Fruit fly (Drosophila melanogaster): Measurements from ENCODE around the gene poe.
A peak's percentile ranks its signal among the peaks of the same experiment; 100 is the strongest.

The poe gene

DNA sequence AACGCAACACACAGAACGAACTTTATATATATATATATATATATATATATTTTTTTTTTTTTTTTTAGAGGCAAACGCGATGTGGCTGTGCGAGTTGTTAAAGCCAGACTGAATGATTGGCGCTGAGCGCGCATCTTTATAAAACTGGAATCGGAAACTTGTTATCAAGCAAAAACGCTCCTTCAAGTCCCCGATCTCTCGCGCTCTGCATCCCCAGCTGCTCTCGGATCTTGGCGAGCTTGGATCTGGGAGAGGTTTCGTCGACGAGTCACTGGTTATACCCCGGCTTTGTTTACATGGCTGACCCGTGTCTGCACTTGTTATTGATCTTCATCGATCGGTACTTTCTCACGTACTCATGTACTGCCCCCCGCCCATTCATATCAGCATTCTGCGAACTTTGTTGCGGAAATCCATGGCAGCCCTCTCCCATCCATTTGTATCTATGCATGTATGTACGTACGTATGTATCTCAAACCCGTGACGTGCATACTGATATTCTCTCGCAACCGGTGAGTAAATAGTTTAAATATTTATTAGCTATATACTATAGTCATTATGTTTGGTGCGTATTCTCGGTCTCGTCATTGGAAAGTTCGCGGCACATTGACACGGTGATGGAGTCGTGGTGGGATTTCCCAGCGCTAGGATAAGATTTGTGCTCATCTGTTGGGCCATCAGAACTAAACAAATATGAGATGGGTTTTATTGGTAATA, 64.1 kb downstream of the poe start, which contains the start of gene Spn28Dc:
Gene Spn28Dc (minus strand): TSS at position 51 of the 717 bp plus-strand sequence.
- peak; percentile 19; the same call in 1 of the 3 replicates for TF ChIP-seq CG6163 (GFP tag; IDR thresholded peaks at IDR 0.05)
- no peak for TF ChIP-seq CG31627 (GFP tag; optimal IDR thresholded peaks at IDR 0.05)
- TF ChIP-seq CG10669 (GFP tag; optimal IDR thresholded peaks at IDR 0.05), result no peak
- TF ChIP-seq Ets21C (GFP tag; optimal IDR thresholded peaks at IDR 0.05), result no peak
- TF ChIP-seq CG32006 (GFP tag; optimal IDR thresholded peaks at IDR 0.05), result no peak
- no peak for TF ChIP-seq topi (GFP tag; optimal IDR thresholded peaks at IDR 0.05)
- TF ChIP-seq CG3032 (tag; optimal IDR thresholded peaks at IDR 0.05), result no peak
- TF ChIP-seq lz (GFP tag; optimal IDR thresholded peaks at IDR 0.05), result no peak
- no peak for TF ChIP-seq Sox15 (GFP tag; optimal IDR thresholded peaks at IDR 0.05)
- TF ChIP-seq esn (GFP tag; optimal IDR thresholded peaks at IDR 0.05), result no peak
- TF ChIP-seq spab (GFP tag; optimal IDR thresholded peaks at IDR 0.05), result no peak
- peak; percentile 60 for TF ChIP-seq CG16779 (tag; optimal IDR thresholded peaks at IDR 0.05)
- TF ChIP-seq CG6854 (GFP tag; optimal IDR thresholded peaks at IDR 0.05), result peak; percentile 90
- no peak for TF ChIP-seq Sox14 (GFP tag; optimal IDR thresholded peaks at IDR 0.05)
- TF ChIP-seq CG9139 (GFP tag; optimal IDR thresholded peaks at IDR 0.05), result peak; percentile 64
- no peak for TF ChIP-seq fd85E (GFP tag; optimal IDR thresholded peaks at IDR 0.05)
- no peak for TF ChIP-seq Gug (GFP tag; IDR thresholded peaks at IDR 0.05)
- peak; percentile 50 to 60 for TF ChIP-seq ss (GFP tag; optimal IDR thresholded peaks at IDR 0.05)
- no peak for TF ChIP-seq Ets96B (tag; optimal IDR thresholded peaks at IDR 0.05)
- peak; percentile 47 for TF ChIP-seq CG1621 (tag; optimal IDR thresholded peaks at IDR 0.05)
- peak; percentile 4 for TF ChIP-seq CG11762 (GFP tag; optimal IDR thresholded peaks at IDR 0.05; ENCODE audit: insufficient read depth)
- no peak for TF ChIP-seq pdm3 (GFP tag; optimal IDR thresholded peaks at IDR 0.05)
- no peak for TF ChIP-seq CG11294 (GFP tag; IDR thresholded peaks at IDR 0.05)
- TF ChIP-seq CG3919 (GFP tag; optimal IDR thresholded peaks at IDR 0.05), result peak; percentile 20
- TF ChIP-seq Hr38 (GFP tag; optimal IDR thresholded peaks at IDR 0.05), result no peak
- TF ChIP-seq eg (GFP tag; IDR thresholded peaks at IDR 0.05), result no peak
- no peak for TF ChIP-seq dac (GFP tag; optimal IDR thresholded peaks at IDR 0.05)
- no peak for TF ChIP-seq net (GFP tag; optimal IDR thresholded peaks at IDR 0.05)
- TF ChIP-seq Hr4 (GFP tag; optimal IDR thresholded peaks at IDR 0.05), result no peak
- no peak for TF ChIP-seq salr (GFP tag; optimal IDR thresholded peaks at IDR 0.05)
- no peak for TF ChIP-seq OdsH (GFP tag; optimal IDR thresholded peaks at IDR 0.05)
- TF ChIP-seq Eip93F (GFP tag; optimal IDR thresholded peaks at IDR 0.05), result peak; percentile 10
- no peak for TF ChIP-seq CG8119 (GFP tag; IDR thresholded peaks at IDR 0.05)
- no peak for TF ChIP-seq CG6276 (GFP tag; optimal IDR thresholded peaks at IDR 0.05)
- TF ChIP-seq CG34406 (GFP tag; optimal IDR thresholded peaks at IDR 0.05), result no peak
- TF ChIP-seq achi (GFP tag; optimal IDR thresholded peaks at IDR 0.05), result no peak
- no peak for TF ChIP-seq CG4318 (GFP tag; optimal IDR thresholded peaks at IDR 0.05)
- TF ChIP-seq CG15336 (GFP tag; IDR thresholded peaks at IDR 0.05), result no peak
- peak; percentile 8 for TF ChIP-seq vri (GFP tag; optimal IDR thresholded peaks at IDR 0.05)
- no peak for TF ChIP-seq CG11902 (GFP tag; optimal IDR thresholded peaks at IDR 0.05)
- TF ChIP-seq Smox (GFP tag; optimal IDR thresholded peaks at IDR 0.05), result no peak
- TF ChIP-seq Lpt (GFP tag; optimal IDR thresholded peaks at IDR 0.05), result no peak
- TF ChIP-seq CG8632 (GFP tag; optimal IDR thresholded peaks at IDR 0.05), result no peak
- TF ChIP-seq CG10631 (GFP tag; optimal IDR thresholded peaks at IDR 0.05), result no peak
- TF ChIP-seq Eip78C (GFP tag), result peak; percentile 80
- no peak for TF ChIP-seq Hr39 (GFP tag; optimal IDR thresholded peaks at IDR 0.05)
- no peak for TF ChIP-seq CG8319 (GFP tag; optimal IDR thresholded peaks at IDR 0.05)
- TF ChIP-seq Blimp-1 (GFP tag; optimal IDR thresholded peaks at IDR 0.05), result no peak
- no peak for TF ChIP-seq acj6 (GFP tag; optimal IDR thresholded peaks at IDR 0.05)
- no peak for TF ChIP-seq fd59A (GFP tag; optimal IDR thresholded peaks at IDR 0.05)
- peak; percentile 96 for TF ChIP-seq dsx (GFP tag; optimal IDR thresholded peaks at IDR 0.05; ENCODE audit: poor library complexity, severe bottlenecking)
- no peak for TF ChIP-seq Eip75B (GFP tag; optimal IDR thresholded peaks at IDR 0.05)

Measured in whole organism, prepupa.